Worm (Caenorhabditis elegans) whole organism, midembryonic: Measurements from ENCODE around the gene ZK829.1.

Experiments used
- T22C8.4 ChIP-seq: fragments of 200-800 bp; sonication (Bioruptor generic); IDR thresholded peaks from 2 replicates; pipeline ENCODE4 v1.3.6; 2022; ENCODE audit warnings: missing genetic modification characterization, missing compliant biosample characterization
- cog-1 ChIP-seq: sonication (generic microtip); optimal IDR thresholded peaks from 2 replicates; lab custom pipeline; 2016; ENCODE audit warnings: missing genetic modification characterization, missing compliant biosample characterization
- flt-1 ChIP-seq: fragments of 200-800 bp; sonication (Bioruptor generic); IDR thresholded peaks from 2 replicates; pipeline ENCODE4 v1.3.6; 2022; ENCODE audit warnings: missing genetic modification characterization, missing compliant biosample characterization
- klf-2 ChIP-seq: fragments of 200-800 bp; sonication (Bioruptor generic); conservative IDR thresholded peaks from 2 replicates; pipeline ENCODE4 v1.3.6; 2022; ENCODE audit warnings: missing genetic modification reagents, missing genetic modification characterization, missing compliant biosample characterization
- med-1 ChIP-seq: sonication (generic microtip); optimal IDR thresholded peaks from 2 replicates; lab custom pipeline; 2017; ENCODE audit warnings: missing genetic modification characterization, mild to moderate bottlenecking, missing compliant biosample characterization, antibody characterized with exemption, missing genetic modification reagents; ENCODE audit not compliant: insufficient read depth
- ref-1 ChIP-seq: fragments of 200-800 bp; sonication (Bioruptor generic); conservative IDR thresholded peaks from 2 replicates; pipeline ENCODE4 v1.3.6; 2022; ENCODE audit warnings: missing genetic modification reagents, missing genetic modification characterization, missing compliant biosample characterization
- tab-1 ChIP-seq: fragments of 200-800 bp; sonication (Bioruptor generic); IDR thresholded peaks from 2 replicates; pipeline ENCODE4 v1.3.6; 2022; ENCODE audit warnings: missing genetic modification characterization, missing compliant biosample characterization
- ztf-23 ChIP-seq: fragments of 200-800 bp; sonication (Bioruptor generic); IDR thresholded peaks from 2 replicates; pipeline ENCODE4 v1.3.6; 2022; ENCODE audit warnings: missing genetic modification reagents, missing genetic modification characterization, missing compliant biosample characterization
- ztf-29 ChIP-seq: fragments of 200-800 bp; sonication (Bioruptor generic); IDR thresholded peaks from 2 replicates; pipeline ENCODE4 v1.3.6; 2022; ENCODE audit warnings: missing genetic modification reagents, missing genetic modification characterization, missing compliant biosample characterization

DNA sequence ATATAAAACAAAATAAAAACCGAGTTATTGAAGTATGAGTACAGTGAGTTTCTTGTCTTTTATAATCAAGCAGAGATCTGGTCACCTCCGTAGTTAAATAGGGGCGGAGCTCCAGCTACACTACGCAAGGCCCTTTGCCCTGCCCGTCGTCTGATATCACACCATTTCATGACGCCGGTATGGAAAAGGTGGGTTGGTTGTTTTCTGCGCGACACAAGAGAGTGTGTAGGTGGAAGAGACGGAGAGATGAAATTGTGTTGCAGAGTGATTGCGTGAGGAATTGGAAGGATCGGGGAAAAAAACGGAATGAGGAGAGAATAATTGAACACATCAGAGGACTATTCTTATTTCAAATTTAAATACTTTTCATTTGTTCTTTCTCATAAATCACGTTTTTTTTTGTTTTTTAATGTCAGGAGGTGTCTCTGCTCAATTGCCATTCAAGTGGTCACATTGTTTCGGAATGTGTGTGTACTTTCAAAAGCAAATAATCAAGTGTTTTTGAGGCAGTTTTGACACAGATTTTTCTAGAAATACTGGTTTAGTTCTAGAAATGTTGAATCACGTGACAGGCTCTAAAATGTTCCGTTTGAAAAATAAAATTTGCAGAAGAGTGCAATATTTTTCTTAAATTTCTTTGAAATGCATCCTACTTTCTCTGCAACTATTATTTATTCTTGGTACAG, 26.3 kb downstream of the ZK829.1 start, which contains the start of gene ZK822.9:
- TF ChIP-seq ztf-29 (GFP tag; lab: Robert Waterston, UW) (no peak), ref-1 (GFP tag; lab: Robert Waterston, UW) (no peak), flt-1 (GFP tag; lab: Robert Waterston, UW) (no peak), med-1 (no peak), klf-2 (GFP tag; lab: Robert Waterston, UW) (no peak), T22C8.4 (GFP tag; lab: Robert Waterston, UW) (no peak), tab-1 (GFP tag; lab: Robert Waterston, UW) (no peak), ztf-23 (no peak), cog-1 (tag; lab: Kevin White, UChicago) (no peak)
